Fruit fly (Drosophila melanogaster): Measurements from ENCODE around the gene CG9360.
"Not testable (repeated sequence)": the region's sequence is repeated elsewhere in the genome, so short reads cannot be mapped to it uniquely, and the experiment has no call there.

The CG9360 gene

DNA sequence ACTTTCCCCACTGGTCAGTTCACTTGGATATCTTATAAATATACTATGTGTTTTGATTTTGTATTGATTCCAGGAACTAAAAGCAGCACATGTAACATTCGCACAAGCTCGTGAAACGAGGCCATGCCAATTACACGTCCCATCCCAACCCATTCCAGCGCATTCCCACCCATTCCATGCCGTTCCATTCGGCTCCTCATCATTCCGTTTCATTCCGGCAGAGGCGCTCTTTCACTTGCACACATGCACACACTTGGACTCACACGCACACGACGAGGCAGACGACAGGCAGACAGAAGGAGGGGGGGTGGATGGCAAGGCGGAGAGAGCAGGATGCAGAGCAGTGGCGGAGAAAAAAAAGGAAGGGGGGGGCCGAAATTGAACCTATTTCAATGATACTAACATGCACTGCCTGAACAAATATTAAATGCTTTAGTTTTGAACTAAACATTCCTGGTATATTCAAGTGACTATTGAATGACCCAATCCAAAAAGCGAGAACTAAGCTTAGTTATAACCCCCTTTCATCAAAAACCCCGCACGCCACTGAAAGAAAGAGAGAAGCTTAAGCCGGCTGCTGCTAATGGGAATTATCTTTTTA, 11.7 kb upstream of the CG9360 start (continued):
- TF ChIP-seq Hr38 (GFP tag; optimal IDR thresholded peaks at IDR 0.05) (no peak), CG32006 (GFP tag; optimal IDR thresholded peaks at IDR 0.05) (peak; percentile 95), CG4318 (GFP tag; optimal IDR thresholded peaks at IDR 0.05) (peak; percentile 93), fd85E (GFP tag; optimal IDR thresholded peaks at IDR 0.05) (peak; percentile 87), lz (GFP tag; optimal IDR thresholded peaks at IDR 0.05) (peak; percentile 95), Sox102F (GFP tag; optimal IDR thresholded peaks at IDR 0.05) (peak; percentile 95), salr (GFP tag; optimal IDR thresholded peaks at IDR 0.05) (peak; percentile 91 to 92), topi (GFP tag; optimal IDR thresholded peaks at IDR 0.05) (peak; percentile 96), CG31627 (GFP tag; optimal IDR thresholded peaks at IDR 0.05) (peak; percentile 96), CG3919 (GFP tag; optimal IDR thresholded peaks at IDR 0.05) (peak; percentile 96), pdm3 (GFP tag; optimal IDR thresholded peaks at IDR 0.05) (peak; percentile 93), Eip93F (GFP tag; optimal IDR thresholded peaks at IDR 0.05) (peak; percentile 89), CG6854 (GFP tag; optimal IDR thresholded peaks at IDR 0.05) (peak; percentile 96), cyc (GFP tag; optimal IDR thresholded peaks at IDR 0.05) (peak; percentile 96), CG11762 (GFP tag; optimal IDR thresholded peaks at IDR 0.05; ENCODE audit: insufficient read depth) (peak; percentile 90), CG3032 (tag; optimal IDR thresholded peaks at IDR 0.05) (peak; percentile 94)

DNA sequence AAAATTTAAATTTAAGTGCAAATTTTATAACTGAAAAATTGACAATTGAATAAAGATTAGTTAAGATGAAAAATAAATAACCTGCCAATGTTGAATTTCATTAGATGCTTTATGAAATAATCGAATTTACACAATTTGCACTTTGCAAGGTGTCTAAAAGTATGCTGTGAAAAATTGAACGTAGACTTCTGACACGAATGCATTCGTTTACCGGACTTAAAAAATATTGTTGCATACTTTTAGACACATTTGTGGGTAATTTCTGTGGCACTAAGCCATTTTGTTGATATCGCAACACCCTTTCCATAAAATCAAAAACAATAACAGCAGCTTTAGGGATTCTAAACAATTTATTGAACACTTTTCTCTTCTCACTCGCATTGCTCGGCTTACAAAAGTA, 5.0 kb upstream of the CG9360 start:
- TF ChIP-seq CG31627 (GFP tag; optimal IDR thresholded peaks at IDR 0.05) (no peak), CG34406 (GFP tag; optimal IDR thresholded peaks at IDR 0.05) (no peak), dsx (GFP tag; optimal IDR thresholded peaks at IDR 0.05; ENCODE audit: poor library complexity, severe bottlenecking) (no peak), CG1621 (tag; optimal IDR thresholded peaks at IDR 0.05) (no peak), CG6808 (GFP tag; optimal IDR thresholded peaks at IDR 0.05) (no peak), topi (GFP tag; optimal IDR thresholded peaks at IDR 0.05) (no peak), cyc (GFP tag; optimal IDR thresholded peaks at IDR 0.05) (no peak), Sox14 (GFP tag; optimal IDR thresholded peaks at IDR 0.05) (no peak)

- TF ChIP-seq Sox15 (GFP tag; optimal IDR thresholded peaks at IDR 0.05) = no peak
- no peak for TF ChIP-seq ss (GFP tag; optimal IDR thresholded peaks at IDR 0.05)
Observed at dm6 chrX:11756892-11757291, 7.5 kb downstream of the CG9360 start.

DNA sequence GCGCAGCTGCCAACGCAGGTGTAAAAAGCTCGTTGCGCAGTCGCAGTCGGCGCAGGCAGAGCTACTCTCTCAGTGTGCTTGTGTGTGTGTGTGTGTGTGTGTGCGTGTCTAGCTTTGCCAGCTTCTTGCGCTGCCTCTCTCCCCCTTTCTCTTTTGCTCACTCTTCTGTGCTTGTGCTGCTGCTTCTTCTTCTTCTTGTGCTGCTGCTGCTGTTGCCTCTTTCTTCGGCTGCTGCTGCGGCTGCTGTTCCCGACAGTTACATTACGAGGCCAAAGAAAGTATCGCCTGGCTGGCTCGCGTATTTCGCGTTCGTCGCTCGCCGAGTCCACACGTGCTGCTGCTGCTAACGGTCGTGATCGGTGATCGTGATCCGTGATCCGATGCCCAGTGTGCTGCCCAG, 10.4 kb downstream of the CG9360 start, which contains the start of gene m:
Gene m, plus strand, starts transcription at position 301 of the 400 bp plus-strand sequence.
- TF ChIP-seq CG8119 (GFP tag; IDR thresholded peaks at IDR 0.05); esn (GFP tag; optimal IDR thresholded peaks at IDR 0.05); pdm3 (GFP tag; optimal IDR thresholded peaks at IDR 0.05): not testable (repeated sequence)

dm6 chrX:11736421-11736820, 28.0 kb downstream of the CG9360 start:
- TF ChIP-seq salr (GFP tag; optimal IDR thresholded peaks at IDR 0.05) (peak in 1 of 2 experiments; percentile 3), CG6792 (GFP tag; optimal IDR thresholded peaks at IDR 0.05) (no peak), CG10631 (GFP tag; optimal IDR thresholded peaks at IDR 0.05) (peak; percentile 9), OdsH (GFP tag; optimal IDR thresholded peaks at IDR 0.05) (peak; percentile 53), CG8319 (GFP tag; optimal IDR thresholded peaks at IDR 0.05) (no peak), pdm3 (GFP tag; optimal IDR thresholded peaks at IDR 0.05) (peak; percentile 51), CG31627 (GFP tag; optimal IDR thresholded peaks at IDR 0.05) (peak; percentile 14), CG15336 (GFP tag; IDR thresholded peaks at IDR 0.05) (peak; percentile 77), cyc (GFP tag; optimal IDR thresholded peaks at IDR 0.05) (no peak), CG8119 (GFP tag; IDR thresholded peaks at IDR 0.05) (peak; percentile 57; the same call in 2 of the 3 replicates), Hr4 (GFP tag; optimal IDR thresholded peaks at IDR 0.05) (peak; percentile 25), CG4318 (GFP tag; optimal IDR thresholded peaks at IDR 0.05) (peak; percentile 38), Sox14 (GFP tag; optimal IDR thresholded peaks at IDR 0.05) (peak; percentile 7), ss (GFP tag; optimal IDR thresholded peaks at IDR 0.05) (no peak), CG9139 (GFP tag; optimal IDR thresholded peaks at IDR 0.05) (no peak), lz (GFP tag; optimal IDR thresholded peaks at IDR 0.05) (no peak), Lpt (GFP tag; optimal IDR thresholded peaks at IDR 0.05) (peak; percentile 38), svp (GFP tag) (no peak), CG10669 (GFP tag; optimal IDR thresholded peaks at IDR 0.05) (no peak), Sox15 (GFP tag; optimal IDR thresholded peaks at IDR 0.05) (no peak), Eip93F (GFP tag; optimal IDR thresholded peaks at IDR 0.05) (no peak), dsx (GFP tag; optimal IDR thresholded peaks at IDR 0.05; ENCODE audit: poor library complexity, severe bottlenecking) (no peak), Met (GFP tag; optimal IDR thresholded peaks at IDR 0.05) (peak; percentile 5), Smox (GFP tag; optimal IDR thresholded peaks at IDR 0.05) (no peak), CG1621 (tag; optimal IDR thresholded peaks at IDR 0.05) (no peak), Hr39 (GFP tag; optimal IDR thresholded peaks at IDR 0.05) (peak; percentile 25), Blimp-1 (GFP tag; optimal IDR thresholded peaks at IDR 0.05) (no peak), Ets96B (tag; optimal IDR thresholded peaks at IDR 0.05) (no peak), Eip78C (GFP tag) (peak; percentile 66)
